Fruit fly (Drosophila melanogaster) whole organism, embryonic: ENCODE results near the gene SdhC.

Experiments used
- Bdp1 ChIP-seq: fragments of 200-800 bp; sonication (Bioruptor generic); optimal IDR thresholded peaks from 3 replicates; lab custom pipeline; 2016; ENCODE audit warnings: missing biosample characterization, missing genetic modification characterization
- CG10366 ChIP-seq: fragments of 200-800 bp; sonication (Bioruptor generic); IDR thresholded peaks from 2 replicates; pipeline ENCODE4 v1.3.6; 2022; ENCODE audit warnings: missing biosample characterization, missing genetic modification characterization
- CG11398 ChIP-seq: fragments of 200-800 bp; sonication (Bioruptor generic); optimal IDR thresholded peaks from 2 replicates; lab custom pipeline; 2016; ENCODE audit warnings: missing biosample characterization, missing genetic modification characterization
- CG11696 ChIP-seq: fragments of 200-800 bp; sonication (Bioruptor generic); IDR thresholded peaks from 2 replicates; pipeline ENCODE4 v1.3.6; 2022; ENCODE audit warnings: missing biosample characterization, missing genetic modification characterization
- CG12071 ChIP-seq: fragments of 200-800 bp; sonication (Bioruptor generic); optimal IDR thresholded peaks from 3 replicates; lab custom pipeline; 2018; ENCODE audit warnings: missing biosample characterization, mild to moderate bottlenecking, missing genetic modification characterization
- CG12299 ChIP-seq: fragments of 200-800 bp; sonication (Bioruptor generic); optimal IDR thresholded peaks from 2 replicates; lab custom pipeline; 2018; ENCODE audit warnings: missing biosample characterization, mild to moderate bottlenecking, missing genetic modification characterization
- CG12769 ChIP-seq: fragments of 200-800 bp; sonication (Bioruptor generic); optimal IDR thresholded peaks from 2 replicates; lab custom pipeline; 2019; ENCODE audit warnings: missing biosample characterization, mild to moderate bottlenecking, missing genetic modification characterization, moderate library complexity
- CG16813 ChIP-seq: fragments of 200-800 bp; sonication (Bioruptor generic); IDR thresholded peaks from 3 replicates; pipeline ENCODE4 v1.3.6; 2022; ENCODE audit warnings: missing biosample characterization, missing genetic modification characterization; ENCODE audit not compliant: partially characterized antibody
- CG18764 ChIP-seq: fragments of 200-800 bp; sonication (Bioruptor generic); optimal IDR thresholded peaks from 3 replicates; lab custom pipeline; 2016; ENCODE audit warnings: missing biosample characterization, missing genetic modification characterization
- CG3847 ChIP-seq: fragments of 200-800 bp; sonication (Bioruptor generic); IDR thresholded peaks from 2 replicates; pipeline ENCODE4 v1.3.6; 2022; ENCODE audit warnings: missing biosample characterization, missing genetic modification characterization
- CG6254 ChIP-seq: fragments of 200-800 bp; sonication (Bioruptor generic); optimal IDR thresholded peaks from 3 replicates; lab custom pipeline; 2017; ENCODE audit warnings: mild to moderate bottlenecking, missing biosample characterization, missing genetic modification reagents, missing genetic modification characterization
- CG8359 ChIP-seq: fragments of 200-800 bp; sonication (Bioruptor generic); optimal IDR thresholded peaks from 2 replicates; lab custom pipeline; 2017; ENCODE audit warnings: missing biosample characterization, mild to moderate bottlenecking, missing genetic modification characterization, borderline replicate concordance
- CG8924 ChIP-seq: fragments of 200-800 bp; optimal IDR thresholded peaks from 3 replicates; lab custom pipeline; 2019; ENCODE audit warnings: missing biosample characterization, mild to moderate bottlenecking, missing genetic modification characterization, moderate library complexity
- CTCF ChIP-seq: fragments of 200-800 bp; sonication (Bioruptor generic); optimal IDR thresholded peaks from 2 replicates; lab custom pipeline; 2017; ENCODE audit warnings: missing biosample characterization, mild to moderate bottlenecking, missing genetic modification characterization, moderate library complexity
- Dp ChIP-seq: fragments of 200-800 bp; sonication (Bioruptor generic); optimal IDR thresholded peaks from 2 replicates; lab custom pipeline; 2018; ENCODE audit warnings: missing biosample characterization, mild to moderate bottlenecking, missing genetic modification characterization, moderate library complexity
- HmgD ChIP-seq: fragments of 200-800 bp; sonication (Bioruptor generic); optimal IDR thresholded peaks from 3 replicates; lab custom pipeline; 2016; ENCODE audit warnings: missing biosample characterization, missing genetic modification characterization
- Hmx ChIP-seq: fragments of 200-800 bp; sonication (Bioruptor generic); optimal IDR thresholded peaks from 2 replicates; lab custom pipeline; 2016; ENCODE audit warnings: missing biosample characterization, missing genetic modification characterization
- Hr51 ChIP-seq, 2 experiments: fragments of 200-800 bp; sonication (Bioruptor generic); optimal IDR thresholded peaks; 2 replicates in 1 of 2; 3 replicates in 1 of 2; lab custom pipeline; 2016 to 2018; ENCODE audit warnings: missing biosample characterization in 2 of 2, missing genetic modification characterization in 2 of 2, mild to moderate bottlenecking in 1 of 2, moderate library complexity in 1 of 2
- Hsf ChIP-seq: fragments of 200-800 bp; sonication (Bioruptor generic); optimal IDR thresholded peaks from 3 replicates; lab custom pipeline; 2016; ENCODE audit warnings: missing biosample characterization, missing genetic modification characterization
- Mes4 ChIP-seq: fragments of 200-800 bp; sonication (Bioruptor generic); optimal IDR thresholded peaks from 2 replicates; lab custom pipeline; 2016; ENCODE audit warnings: missing biosample characterization, missing genetic modification characterization
- Mrtf ChIP-seq: fragments of 200-800 bp; sonication (Bioruptor generic); IDR thresholded peaks from 3 replicates; pipeline ENCODE4 v1.3.6; 2022; ENCODE audit warnings: missing biosample characterization, missing genetic modification characterization
- Nf-YC ChIP-seq: fragments of 200-800 bp; optimal IDR thresholded peaks from 3 replicates; lab custom pipeline; 2019; ENCODE audit warnings: missing biosample characterization, mild to moderate bottlenecking, missing genetic modification characterization, moderate library complexity
- Oli ChIP-seq: fragments of 200-800 bp; sonication (Bioruptor generic); optimal IDR thresholded peaks from 2 replicates; lab custom pipeline; 2018; ENCODE audit warnings: missing biosample characterization, mild to moderate bottlenecking, missing genetic modification characterization, moderate library complexity
- Ptx1 ChIP-seq: fragments of 200-800 bp; sonication (Bioruptor generic); IDR thresholded peaks from 2 replicates; pipeline ENCODE4 v1.3.6; 2022; ENCODE audit warnings: missing biosample characterization, missing genetic modification characterization
- Ravus ChIP-seq: fragments of 200-800 bp; sonication (Bioruptor generic); IDR thresholded peaks from 2 replicates; pipeline ENCODE4 v1.3.6; 2022; ENCODE audit warnings: missing biosample characterization, missing genetic modification characterization
- Six4 ChIP-seq: fragments of 200-800 bp; sonication (Bioruptor generic); optimal IDR thresholded peaks from 2 replicates; lab custom pipeline; 2016; ENCODE audit warnings: missing biosample characterization, missing genetic modification characterization
- Stat92E ChIP-seq, 3 experiments: fragments of >200 bp in 2 of 3; fragments of 200-800 bp in 1 of 3; sonication (Bioruptor generic) in 1 of 3; optimal IDR thresholded peaks; 2 replicates each; lab custom pipeline; 2017 to 2019; ENCODE audit warnings: missing biosample characterization in 3 of 3, missing genetic modification characterization in 3 of 3, mild to moderate bottlenecking in 1 of 3, moderate library complexity in 1 of 3
- TFAM ChIP-seq: fragments of 200-800 bp; sonication (Bioruptor generic); optimal IDR thresholded peaks from 2 replicates; lab custom pipeline; 2017; ENCODE audit warnings: missing biosample characterization, missing genetic modification characterization, inconsistent platforms
- Trl ChIP-seq, 3 experiments: fragments of >200 bp in 2 of 3; fragments of 200-800 bp in 1 of 3; sonication (Bioruptor generic) in 1 of 3; optimal IDR thresholded peaks; 2 replicates in 1 of 3; 3 replicates in 2 of 3; lab custom pipeline; 2016 to 2017; ENCODE audit warnings: missing biosample characterization in 1 of 3, missing genetic modification characterization in 1 of 3
- ac ChIP-seq: fragments of 200-800 bp; sonication (Bioruptor generic); optimal IDR thresholded peaks from 3 replicates; lab custom pipeline; 2017; ENCODE audit warnings: missing biosample characterization, mild to moderate bottlenecking, missing genetic modification characterization
- bcd ChIP-seq: fragments of 200-800 bp; sonication (Bioruptor generic); optimal IDR thresholded peaks from 2 replicates; lab custom pipeline; 2017; ENCODE audit warnings: missing biosample characterization, mild to moderate bottlenecking, missing genetic modification characterization
- bsh ChIP-seq, 2 experiments: fragments of 200-800 bp; sonication (Bioruptor generic); optimal IDR thresholded peaks; 2 replicates each; lab custom pipeline; 2017 to 2018; ENCODE audit warnings: mild to moderate bottlenecking in 2 of 2, missing biosample characterization in 2 of 2, missing genetic modification characterization in 2 of 2, moderate library complexity in 1 of 2
- cato ChIP-seq: fragments of 200-800 bp; sonication (Bioruptor generic); optimal IDR thresholded peaks from 2 replicates; lab custom pipeline; 2016; ENCODE audit warnings: missing biosample characterization, missing genetic modification characterization, borderline replicate concordance
- ftz-f1 ChIP-seq: fragments of 200-800 bp; sonication (Bioruptor generic); optimal IDR thresholded peaks from 2 replicates; lab custom pipeline; 2016; ENCODE audit warnings: missing biosample characterization, missing genetic modification characterization
- fu2 ChIP-seq: fragments of 200-800 bp; sonication (Bioruptor generic); optimal IDR thresholded peaks from 2 replicates; lab custom pipeline; 2016; ENCODE audit warnings: missing biosample characterization, missing genetic modification characterization
- gce ChIP-seq: fragments of 200-800 bp; sonication (Bioruptor generic); IDR thresholded peaks from 3 replicates; pipeline ENCODE4 v1.3.6; 2022; ENCODE audit warnings: missing biosample characterization, missing genetic modification characterization
- lab ChIP-seq: fragments of 200-800 bp; sonication (Bioruptor generic); optimal IDR thresholded peaks from 3 replicates; lab custom pipeline; 2017; ENCODE audit warnings: missing biosample characterization, missing genetic modification characterization, mild to moderate bottlenecking, moderate library complexity, missing genetic modification reagents
- lbe ChIP-seq: fragments of 200-800 bp; sonication (Bioruptor generic); optimal IDR thresholded peaks from 2 replicates; lab custom pipeline; 2016; ENCODE audit warnings: missing biosample characterization, mild to moderate bottlenecking, missing genetic modification characterization
- lmd ChIP-seq: fragments of 200-800 bp; sonication (Bioruptor generic); IDR thresholded peaks from 2 replicates; pipeline ENCODE4 v1.3.6; 2022; ENCODE audit warnings: missing biosample characterization, missing genetic modification characterization
- odd ChIP-seq: fragments of 200-800 bp; sonication (Bioruptor generic); optimal IDR thresholded peaks from 2 replicates; lab custom pipeline; 2017; ENCODE audit warnings: missing biosample characterization, mild to moderate bottlenecking, missing genetic modification characterization
- psq ChIP-seq: fragments of 200-800 bp; sonication (Bioruptor generic); optimal IDR thresholded peaks from 2 replicates; lab custom pipeline; 2017; ENCODE audit warnings: missing biosample characterization, missing genetic modification characterization
- run ChIP-seq: fragments of 200-800 bp; sonication (Bioruptor generic); optimal IDR thresholded peaks from 3 replicates; lab custom pipeline; 2018; ENCODE audit warnings: missing biosample characterization, mild to moderate bottlenecking, missing genetic modification characterization
- salm ChIP-seq: fragments of 200-800 bp; sonication (Bioruptor generic); optimal IDR thresholded peaks from 2 replicates; lab custom pipeline; 2018; ENCODE audit warnings: missing biosample characterization, mild to moderate bottlenecking, missing genetic modification characterization
- sens ChIP-seq: fragments of 200-800 bp; sonication (Bioruptor generic); peaks from one replicate; lab custom pipeline; 2016; ENCODE audit warnings: missing biosample characterization, missing genetic modification characterization
- sim ChIP-seq: fragments of 200-800 bp; sonication (Bioruptor generic); IDR thresholded peaks from 2 replicates; pipeline ENCODE4 v1.3.6; 2022; ENCODE audit warnings: missing biosample characterization, missing genetic modification characterization
- slp2 ChIP-seq: fragments of 200-800 bp; sonication (Bioruptor generic); optimal IDR thresholded peaks from 2 replicates; lab custom pipeline; 2016; ENCODE audit warnings: missing biosample characterization, missing genetic modification characterization
- sug ChIP-seq: fragments of 200-800 bp; optimal IDR thresholded peaks from 2 replicates; lab custom pipeline; 2019; ENCODE audit warnings: missing biosample characterization, mild to moderate bottlenecking, missing genetic modification characterization, moderate library complexity
- unpg ChIP-seq: fragments of 200-800 bp; sonication (Bioruptor generic); optimal IDR thresholded peaks from 3 replicates; lab custom pipeline; 2018; ENCODE audit warnings: missing biosample characterization, mild to moderate bottlenecking, missing genetic modification characterization, moderate library complexity
- vfl ChIP-seq: fragments of 200-800 bp; sonication (Bioruptor generic); optimal IDR thresholded peaks from 2 replicates; lab custom pipeline; 2016; ENCODE audit warnings: missing biosample characterization, missing genetic modification characterization
- zfh1 ChIP-seq: fragments of 200-800 bp; sonication (Bioruptor generic); IDR thresholded peaks from 3 replicates; pipeline ENCODE4 v1.3.6; 2022; ENCODE audit warnings: missing biosample characterization, missing genetic modification characterization
- zfh2 ChIP-seq: fragments of 200-800 bp; sonication (Bioruptor generic); optimal IDR thresholded peaks from 2 replicates; lab custom pipeline; 2016; ENCODE audit warnings: missing biosample characterization, missing genetic modification characterization

The SdhC gene

dm6 chr3R:11226496-11226895 is 16.8 kb upstream of the SdhC start, which contains the start of gene CG17726 (continued):
- TF ChIP-seq Nf-YC (peak; percentile 79), zfh2 (GFP tag; lab: Kevin White, UChicago) (peak; percentile 81), sim (peak; percentile 97), salm (tag; lab: Kevin White, UChicago) (peak; percentile 97), Dp (GFP tag; lab: Kevin White, UChicago) (peak; percentile 19), CG12769 (no peak), CG3847 (GFP tag; lab: Robert Waterston, UW) (peak; percentile 97), unpg (peak; percentile 99), Mes4 (GFP tag; lab: Kevin White, UChicago) (peak; percentile 89), CG11398 (GFP tag; lab: Kevin White, UChicago) (peak; percentile 82), psq (GFP tag; lab: Kevin White, UChicago) (peak; percentile 88), lab (GFP tag; lab: Kevin White, UChicago) (no peak), Hsf (GFP tag; lab: Kevin White, UChicago) (peak; percentile 97), Mrtf (peak; percentile 96), sug (tag; lab: Kevin White, UChicago) (peak; percentile 95), zfh1 (GFP tag; lab: Robert Waterston, UW) (peak; percentile 98), Hmx (GFP tag; lab: Kevin White, UChicago) (peak; percentile 84), Bdp1 (GFP tag; lab: Kevin White, UChicago) (peak; percentile 82), Trl (optimal IDR thresholded peaks at IDR 0.05; lab: Kevin White, UChicago) (no peak), Trl (GFP tag; optimal IDR thresholded peaks at IDR 0.05; lab: Kevin White, UChicago) (peak; percentile 88), odd (peak; percentile 94), TFAM (GFP tag; lab: Kevin White, UChicago) (peak; percentile 90), CG8359 (GFP tag; lab: Kevin White, UChicago) (peak; percentile 83), Ptx1 (GFP tag; lab: Robert Waterston, UW) (peak; percentile 98), cato (peak; percentile 94), sens (GFP tag; lab: Kevin White, UChicago) (peak; percentile 99), CG12071 (peak; percentile 90), CG18764 (peak; percentile 89), Oli (tag; lab: Kevin White, UChicago) (peak; percentile 97), Stat92E (GFP tag; optimal IDR thresholded peaks at IDR 0.05; lab: Kevin White, UChicago) (peak in 1 of 3 experiments; percentile 94), CG10366 (GFP tag; lab: Robert Waterston, UW) (peak; percentile 98), vfl (GFP tag; lab: Kevin White, UChicago) (peak; percentile 88), Six4 (GFP tag; lab: Kevin White, UChicago) (peak; percentile 96), Ravus (GFP tag; lab: Robert Waterston, UW) (peak; percentile 95), slp2 (GFP tag; lab: Kevin White, UChicago) (peak; percentile 84), HmgD (GFP tag; lab: Kevin White, UChicago) (peak; percentile 62), CG12299 (tag; lab: Kevin White, UChicago) (peak; percentile 98), CG16813 (GFP tag; lab: Robert Waterston, UW) (no peak), lbe (peak; percentile 83), ftz-f1 (peak; percentile 44), CG8924 (peak; percentile 99), ac (GFP tag; lab: Kevin White, UChicago) (peak; percentile 92), gce (peak; percentile 98), lmd (GFP tag; lab: Robert Waterston, UW) (peak; percentile 98), run (tag; lab: Kevin White, UChicago) (peak; percentile 96), CTCF (peak; percentile 36), bsh (GFP tag; optimal IDR thresholded peaks at IDR 0.05; lab: Kevin White, UChicago) (peak; percentile 62 to 99), bcd (GFP tag; lab: Kevin White, UChicago) (peak; percentile 95), CG11696 (GFP tag; lab: Robert Waterston, UW) (peak; percentile 94), Hr51 (GFP tag; optimal IDR thresholded peaks at IDR 0.05; lab: Kevin White, UChicago) (peak; percentile 91 to 98), fu2 (GFP tag; lab: Kevin White, UChicago) (peak; percentile 82), CG6254 (peak; percentile 92)
